Worm (Caenorhabditis elegans) whole organism, mixed stage, embryonic: ENCODE results near the gene vem-1.

Experiments
- flh-1 ChIP-seq: fragments of 200-800 bp; sonication (Bioruptor generic); optimal IDR thresholded peaks from 2 replicates; lab custom pipeline; 2018; ENCODE audit warnings: mild to moderate bottlenecking, missing genetic modification characterization, moderate library complexity, missing compliant biosample characterization
- lin-13 ChIP-seq: fragments of 150-350 bp; optimal IDR thresholded peaks from 2 replicates; lab custom pipeline; 2014; ENCODE audit warnings: missing biosample characterization, missing genetic modification characterization
- unc-39 ChIP-seq: fragments of 150-350 bp; optimal IDR thresholded peaks from 2 replicates; lab custom pipeline; 2014; ENCODE audit warnings: missing biosample characterization, missing genetic modification characterization

DNA sequence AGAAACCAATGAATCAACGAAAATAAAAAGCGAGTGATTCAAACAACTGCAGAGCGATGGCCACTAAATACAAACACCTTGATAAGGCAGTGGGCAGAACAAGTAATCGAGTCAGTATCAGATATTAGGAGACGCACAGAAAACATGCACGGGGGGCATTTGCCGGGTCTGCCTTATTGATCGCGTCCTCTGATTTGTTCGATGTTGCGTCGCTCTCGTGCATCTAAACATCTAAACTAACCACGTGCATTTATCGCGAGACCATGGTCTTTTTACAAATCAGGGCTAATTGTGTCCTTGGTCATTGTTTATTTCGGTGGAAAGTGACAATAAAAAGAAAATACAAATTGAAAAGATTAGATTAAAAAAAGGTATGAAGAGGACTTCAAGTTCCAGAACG is 4.5 kb downstream of the vem-1 start, which contains the start of gene K07E3.4:
- TF ChIP-seq lin-13 (tag; lab: Kevin White, UChicago) = no peak
- TF ChIP-seq unc-39 = no peak
- TF ChIP-seq flh-1 (GFP tag; lab: Kevin White, UChicago) = no peak
